Fruit fly (Drosophila melanogaster): ENCODE measurements around the gene CG43800.

- TF ChIP-seq CG10348 (GFP tag; IDR thresholded peaks at IDR 0.05) (no peak), Ets98B (GFP tag; IDR thresholded peaks at IDR 0.05) (no peak), CG17806 (tag; optimal IDR thresholded peaks at IDR 0.05) (no peak), CG32121 (GFP tag; IDR thresholded peaks at IDR 0.05) (no peak), CG8159 (tag; optimal IDR thresholded peaks at IDR 0.05) (no peak), CG14655 (GFP tag; optimal IDR thresholded peaks at IDR 0.05) (no peak), CG12605 (GFP tag; IDR thresholded peaks at IDR 0.05) (no peak), Pif1A (GFP tag; optimal IDR thresholded peaks at IDR 0.05) (no peak), Snoo (tag; optimal IDR thresholded peaks at IDR 0.05) (no peak), CG8301 (tag; optimal IDR thresholded peaks at IDR 0.05) (no peak), Pif1B (GFP tag; optimal IDR thresholded peaks at IDR 0.05) (no peak), CG15710 (tag; optimal IDR thresholded peaks at IDR 0.05) (no peak)
Observed at dm6 chr2L:7222829-7223272, 9.8 kb downstream of the CG43800 start, which contains the start of gene mEFG1.

All from whole organism, pupa.